Fruit fly (Drosophila melanogaster): ENCODE measurements around the gene CG6923.

Gene CG6923

dm6 chr3R:11741730-11742203, 8.1 kb downstream of the CG6923 start, which contains the start of the genes Blm and CG14722:
Gene Blm (minus strand): TSS chr3R:11741783.
Gene CG14722 (plus strand): TSS chr3R:11741890.
- TF ChIP-seq woc (GFP tag; optimal IDR thresholded peaks at IDR 0.05) (no peak), Myc (optimal IDR thresholded peaks at IDR 0.05) (peak; percentile 73), Rel (GFP tag; optimal IDR thresholded peaks at IDR 0.05) (no peak), Rel (tag; optimal IDR thresholded peaks at IDR 0.05) (peak; percentile 1), dmrt93B (GFP tag; optimal IDR thresholded peaks at IDR 0.05) (no peak)

dm6 chr3R:11735337-11735736, 14.5 kb downstream of the CG6923 start, which contains the start of gene CG14721:
Gene CG14721 (plus strand): TSS chr3R:11735447.
- peak; percentile 6 for TF ChIP-seq ey (GFP tag; optimal IDR thresholded peaks at IDR 0.05)
- TF ChIP-seq fru (GFP tag; optimal IDR thresholded peaks at IDR 0.05): no peak

DNA sequence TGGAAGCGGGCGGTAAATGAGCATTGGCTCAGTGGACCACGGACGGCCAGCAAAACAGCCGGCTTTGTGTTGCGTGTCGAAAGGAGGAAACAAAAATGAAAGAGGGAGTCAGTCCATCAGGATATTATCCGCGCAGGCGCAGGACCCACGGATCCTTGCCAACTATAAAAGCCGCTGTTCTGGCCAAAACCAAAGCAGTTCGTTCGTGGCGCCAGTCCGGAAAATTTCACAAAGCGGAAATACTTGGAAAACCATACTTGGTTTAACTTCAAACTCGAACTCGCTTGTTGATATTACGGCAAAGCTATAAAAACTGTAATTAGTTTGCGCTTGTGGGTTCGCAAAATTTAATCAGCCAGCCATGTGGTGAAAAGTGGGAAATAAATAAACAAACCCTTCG, 28.2 kb downstream of the CG6923 start, which contains the start of gene CG12594:
Gene CG12594, plus strand, starts transcription at position 142 of the 400 bp plus-strand sequence.
- TF ChIP-seq Jra (GFP tag; optimal IDR thresholded peaks at IDR 0.05) (no peak), h (GFP tag; optimal IDR thresholded peaks at IDR 0.05) (no peak), CG32264 (GFP tag; optimal IDR thresholded peaks at IDR 0.05) (no peak), fru (GFP tag; optimal IDR thresholded peaks at IDR 0.05) (no peak), sv (GFP tag; optimal IDR thresholded peaks at IDR 0.05) (no peak), tai (GFP tag; optimal IDR thresholded peaks at IDR 0.05) (no peak), CrebA (GFP tag; optimal IDR thresholded peaks at IDR 0.05; ENCODE audit: borderline replicate concordance) (no peak), GATAd (GFP tag; optimal IDR thresholded peaks at IDR 0.05) (no peak), Mio (GFP tag; optimal IDR thresholded peaks at IDR 0.05) (no peak), dl (GFP tag; optimal IDR thresholded peaks at IDR 0.05; ENCODE audit: insufficient read depth in 1 of 2, partially characterized antibody in 2 of 2) (no peak), brk (GFP tag; optimal IDR thresholded peaks at IDR 0.05) (no peak), sage (GFP tag; optimal IDR thresholded peaks at IDR 0.05) (no peak), Hnf4 (GFP tag; optimal IDR thresholded peaks at IDR 0.05) (no peak), pan (optimal IDR thresholded peaks at IDR 0.05) (no peak), Rel (GFP tag; optimal IDR thresholded peaks at IDR 0.05) (no peak), Rel (tag; optimal IDR thresholded peaks at IDR 0.05) (no peak)

- no peak for TF ChIP-seq lola (GFP tag; optimal IDR thresholded peaks at IDR 0.05)
- TF ChIP-seq brk (GFP tag; optimal IDR thresholded peaks at IDR 0.05): no peak
- TF ChIP-seq Hr78 (GFP tag; optimal IDR thresholded peaks at IDR 0.05): no peak
- TF ChIP-seq Hnf4 (GFP tag; optimal IDR thresholded peaks at IDR 0.05): no peak
Observed at dm6 chr3R:11711376-11711775, 38.5 kb downstream of the CG6923 start, which contains the start of gene CG14720. Gene CG14720 (plus strand): TSS chr3R:11711676.

DNA sequence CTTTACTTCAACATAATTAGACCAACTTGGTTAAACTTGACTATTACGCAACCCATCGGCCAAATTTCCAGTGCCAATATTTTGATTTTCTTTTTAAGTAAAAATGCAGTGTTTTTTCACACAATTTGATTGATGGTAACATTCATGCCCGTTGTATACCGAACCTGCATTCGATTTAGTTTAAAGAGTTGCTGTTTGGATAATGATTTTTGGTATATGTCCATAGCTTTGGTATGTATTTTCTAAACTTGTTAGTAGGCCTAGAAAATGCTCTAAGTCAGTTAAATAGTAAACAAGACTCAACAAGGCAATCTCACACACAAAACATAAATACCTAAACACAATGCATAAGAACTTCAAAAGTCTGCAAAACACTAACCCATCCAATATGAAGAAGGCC, 46.1 kb downstream of the CG6923 start, which contains the start of gene I-t:
Gene I-t, plus strand, starts transcription at position 301 of the 400 bp plus-strand sequence.
- TF ChIP-seq dsf (GFP tag; optimal IDR thresholded peaks at IDR 0.05; ENCODE audit: borderline replicate concordance) (no peak), CrebA (GFP tag; optimal IDR thresholded peaks at IDR 0.05; ENCODE audit: borderline replicate concordance) (no peak), psq (GFP tag; optimal IDR thresholded peaks at IDR 0.05) (no peak), usp (GFP tag; optimal IDR thresholded peaks at IDR 0.05) (no peak), fru (GFP tag; optimal IDR thresholded peaks at IDR 0.05) (no peak), HLH106 (tag; optimal IDR thresholded peaks at IDR 0.05) (no peak), Jra (GFP tag; optimal IDR thresholded peaks at IDR 0.05) (no peak), CG32264 (GFP tag; optimal IDR thresholded peaks at IDR 0.05) (no peak), CG9705 (GFP tag; optimal IDR thresholded peaks at IDR 0.05) (no peak), br (GFP tag; optimal IDR thresholded peaks at IDR 0.05) (no peak)

DNA sequence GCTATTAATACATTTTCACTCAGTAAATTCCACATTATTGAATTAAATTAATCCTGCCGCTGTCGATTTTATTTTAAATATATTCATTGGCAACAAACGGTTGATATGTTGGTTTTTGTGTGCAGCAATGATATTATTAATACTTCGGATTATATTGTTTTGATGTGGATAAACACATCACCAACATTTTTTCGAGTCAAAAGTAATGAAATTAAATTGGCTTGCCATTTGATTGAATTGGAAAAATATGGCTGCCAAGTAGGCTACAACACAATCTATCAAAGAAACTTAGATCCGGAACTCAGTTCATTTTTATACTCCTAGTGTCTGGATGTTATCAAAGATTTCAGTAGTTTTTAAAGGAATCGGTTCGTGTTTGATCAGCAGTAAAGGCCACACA, 49.5 kb downstream of the CG6923 start, which contains the start of gene CG14718:
Gene CG14718, plus strand, starts transcription at position 301 of the 400 bp plus-strand sequence.
- TF ChIP-seq br (GFP tag; optimal IDR thresholded peaks at IDR 0.05): no peak
- no peak for TF ChIP-seq psq (GFP tag; optimal IDR thresholded peaks at IDR 0.05)
- TF ChIP-seq HLH106 (tag; optimal IDR thresholded peaks at IDR 0.05): no peak
- TF ChIP-seq Dif (GFP tag; optimal IDR thresholded peaks at IDR 0.05; ENCODE audit: partially characterized antibody): no peak
- no peak for TF ChIP-seq N (GFP tag; optimal IDR thresholded peaks at IDR 0.05)
- no peak for TF ChIP-seq jim (GFP tag; optimal IDR thresholded peaks at IDR 0.05)
- TF ChIP-seq Dfd (GFP tag; optimal IDR thresholded peaks at IDR 0.05): no peak
- TF ChIP-seq dsf (GFP tag; optimal IDR thresholded peaks at IDR 0.05; ENCODE audit: borderline replicate concordance): no peak
- no peak for TF ChIP-seq sage (GFP tag; optimal IDR thresholded peaks at IDR 0.05)
